Worm (Caenorhabditis elegans): ENCODE data around the gene C15C8.4.

DNA sequence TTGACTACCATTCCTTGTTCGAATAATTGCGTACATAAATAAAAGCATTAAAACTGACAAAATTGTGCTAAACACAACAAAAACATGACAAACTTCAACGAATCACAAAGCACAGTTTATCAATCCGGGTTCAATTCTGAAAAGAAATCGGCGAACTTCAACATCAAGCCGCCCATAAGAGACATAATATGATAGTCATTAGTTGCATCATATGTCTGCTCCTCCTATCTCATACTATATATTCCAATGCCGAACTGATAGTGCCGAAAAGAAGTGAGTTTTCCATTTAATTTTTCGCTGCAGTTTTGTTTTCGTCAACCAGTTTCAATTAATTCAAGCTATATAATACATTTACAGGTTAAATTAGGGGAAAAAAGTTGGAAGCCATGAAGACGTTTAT lies 5.6 kb downstream of the C15C8.4 start, which contains the start of gene hrg-7:
- TF ChIP-seq K02D7.2 (tag; optimal IDR thresholded peaks at IDR 0.05) (no peak), tbx-2 (tag; optimal IDR thresholded peaks at IDR 0.05) (no peak), F13H6.1 (tag; optimal IDR thresholded peaks at IDR 0.05) (no peak), elt-4 (tag; optimal IDR thresholded peaks at IDR 0.05) (no peak), T23F11.4 (GFP tag; optimal IDR thresholded peaks at IDR 0.05) (no peak)

Data from whole organism, late embryonic.